Worm (Caenorhabditis elegans): ENCODE measurements around the gene ZK742.6.

DNA sequence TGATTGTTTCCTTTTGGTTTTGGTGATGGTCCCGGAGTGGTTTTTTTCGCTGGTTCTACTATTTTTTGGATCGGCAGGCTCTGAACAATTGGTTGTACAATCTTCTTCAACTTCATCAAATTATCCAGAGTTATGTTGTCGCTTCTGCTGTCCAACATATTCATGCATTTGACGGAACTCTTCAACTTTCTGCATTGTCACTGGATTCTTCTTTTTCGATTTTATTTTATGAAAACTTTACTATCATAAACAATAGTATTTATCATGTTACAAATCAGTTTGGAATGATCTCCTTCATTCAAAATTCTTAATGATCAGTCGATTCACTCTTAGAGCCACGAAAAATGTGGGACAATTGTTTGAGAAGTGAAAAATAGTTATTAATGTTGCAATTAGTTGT, 37.3 kb upstream of the ZK742.6 start:
- TF ChIP-seq med-1 (GFP tag; optimal IDR thresholded peaks at IDR 0.05; ENCODE audit: insufficient read depth) (no peak), tab-1 (GFP tag; IDR thresholded peaks at IDR 0.05) (no peak), flt-1 (GFP tag; IDR thresholded peaks at IDR 0.05) (no peak), cog-1 (tag; optimal IDR thresholded peaks at IDR 0.05) (no peak), ztf-23 (GFP tag; IDR thresholded peaks at IDR 0.05) (no peak), klf-2 (GFP tag; conservative IDR thresholded peaks at IDR 0.05) (no peak), T22C8.4 (GFP tag; IDR thresholded peaks at IDR 0.05) (no peak), ztf-29 (GFP tag; IDR thresholded peaks at IDR 0.05) (no peak)
